Worm (Caenorhabditis elegans): ENCODE results near the gene fbxa-220.
A peak's percentile ranks its signal among the peaks of the same experiment; 100 is the strongest.

fbxa-220 gene

ce11 chrIII:11466420-11467188 lies 17.4 kb downstream of the fbxa-220 start:
- peak; percentile 65 for TF ChIP-seq zfh-2 (GFP tag; conservative IDR thresholded peaks at IDR 0.05)
- TF ChIP-seq ztf-18 (tag; optimal IDR thresholded peaks at IDR 0.05), result no peak
- no peak for TF ChIP-seq lin-35 (GFP tag; optimal IDR thresholded peaks at IDR 0.05)
- TF ChIP-seq hmg-1.2 (GFP tag; IDR thresholded peaks at IDR 0.05), result peak; percentile 75; the same call in 1 of the 2 replicates
- TF ChIP-seq fkh-3 (tag; optimal IDR thresholded peaks at IDR 0.05), result no peak
- no peak for TF ChIP-seq B0336.3 (GFP tag; IDR thresholded peaks at IDR 0.05)
- TF ChIP-seq nfya-1 (tag; optimal IDR thresholded peaks at IDR 0.05; ENCODE audit: borderline replicate concordance, insufficient read depth), result no peak
- TF ChIP-seq ztf-6 (GFP tag; IDR thresholded peaks at IDR 0.05), result no peak
- TF ChIP-seq K12H6.12 (tag; optimal IDR thresholded peaks at IDR 0.05), result peak; percentile 19
- no peak for TF ChIP-seq die-1 (tag; optimal IDR thresholded peaks at IDR 0.05)
- no peak for TF ChIP-seq chd-7 (tag; optimal IDR thresholded peaks at IDR 0.05)
- TF ChIP-seq ceh-100 (GFP tag; IDR thresholded peaks at IDR 0.05), result no peak
- peak; percentile 79; the same call in 1 of the 2 replicates for TF ChIP-seq egrh-3 (GFP tag; IDR thresholded peaks at IDR 0.05)
- TF ChIP-seq attf-6 (GFP tag; IDR thresholded peaks at IDR 0.05), result no peak
- no peak for TF ChIP-seq mxl-1 (tag; optimal IDR thresholded peaks at IDR 0.05)
- TF ChIP-seq let-607 (tag; optimal IDR thresholded peaks at IDR 0.05), result peak in 1 of 2 experiments; percentile 1
- TF ChIP-seq dox-1 (GFP tag; IDR thresholded peaks at IDR 0.05), result no peak
- no peak for TF ChIP-seq lin-54 (GFP tag; optimal IDR thresholded peaks at IDR 0.05)
- TF ChIP-seq nhr-80 (tag; optimal IDR thresholded peaks at IDR 0.05), result peak; percentile 59
- TF ChIP-seq F55B11.4 (tag; optimal IDR thresholded peaks at IDR 0.05; ENCODE audit: borderline replicate concordance, insufficient read depth), result no peak
- TF ChIP-seq cebp-1 (GFP tag; IDR thresholded peaks at IDR 0.05), result no peak
- TF ChIP-seq cebp-1 (tag; optimal IDR thresholded peaks at IDR 0.05), result peak; percentile 18
- TF ChIP-seq F57C9.4 (tag; optimal IDR thresholded peaks at IDR 0.05), result no peak
- 0 out of 2 replicates have a peak, but pooled peaks have one; percentile 44 for TF ChIP-seq ztf-25 (GFP tag; IDR thresholded peaks at IDR 0.05)
- TF ChIP-seq somi-1 (GFP tag; optimal IDR thresholded peaks at IDR 0.05), result no peak
- no peak for TF ChIP-seq ztf-28 (GFP tag; IDR thresholded peaks at IDR 0.05)
- no peak for TF ChIP-seq efl-1 (GFP tag; optimal IDR thresholded peaks at IDR 0.05)
- TF ChIP-seq snpc-4 (GFP tag; optimal IDR thresholded peaks at IDR 0.05), result no peak
- TF ChIP-seq snpc-4 (tag; optimal IDR thresholded peaks at IDR 0.05), result peak in 2 of 4 experiments; percentile 2 to 42
- TF ChIP-seq nhr-120 (GFP tag; IDR thresholded peaks at IDR 0.05), result no peak

ce11 chrIII:11465394-11465948 lies 18.5 kb downstream of the fbxa-220 start:
- no peak for TF ChIP-seq aptf-2 (GFP tag; conservative IDR thresholded peaks at IDR 0.05)
- peak; percentile 11 for TF ChIP-seq nhr-90 (tag; optimal IDR thresholded peaks at IDR 0.05)
- 0 out of 2 replicates have a peak, but pooled peaks have one; percentile 11 for TF ChIP-seq B0336.3 (GFP tag; IDR thresholded peaks at IDR 0.05)
- TF ChIP-seq ets-4 (GFP tag; optimal IDR thresholded peaks at IDR 0.05), result peak; percentile 25
- TF ChIP-seq let-526 (GFP tag; IDR thresholded peaks at IDR 0.05), result no peak
- TF ChIP-seq dox-1 (GFP tag; IDR thresholded peaks at IDR 0.05), result 0 out of 2 replicates have a peak, but pooled peaks have one; percentile 45
- TF ChIP-seq nhr-80 (tag; optimal IDR thresholded peaks at IDR 0.05), result peak; percentile 87
- TF ChIP-seq lsy-27 (tag; optimal IDR thresholded peaks at IDR 0.05; ENCODE audit: borderline replicate concordance, insufficient read depth), result no peak
- TF ChIP-seq Y67H2A.10 (GFP tag; conservative IDR thresholded peaks at IDR 0.05), result no peak
- TF ChIP-seq let-607 (tag; optimal IDR thresholded peaks at IDR 0.05), result peak; percentile 35 to 65
- no peak for TF ChIP-seq snpc-4 (GFP tag; optimal IDR thresholded peaks at IDR 0.05)
- TF ChIP-seq snpc-4 (tag; optimal IDR thresholded peaks at IDR 0.05), result peak; percentile 59 to 92 (median 88)
